Worm (Caenorhabditis elegans) whole organism, L1 larva: Measurements from ENCODE around the gene C09B9.4.

Experiments used
- C16A3.4 ChIP-seq: fragments of 150-350 bp; optimal IDR thresholded peaks from 2 replicates; lab custom pipeline; 2014; ENCODE audit warnings: missing biosample characterization, missing genetic modification characterization
- C34B4.2 ChIP-seq: sonication (generic microtip); optimal IDR thresholded peaks from 2 replicates; lab custom pipeline; 2017; ENCODE audit warnings: mild to moderate bottlenecking, missing genetic modification characterization, missing compliant biosample characterization
- F16B12.6 ChIP-seq: fragments of 150-350 bp; optimal IDR thresholded peaks from 2 replicates; lab custom pipeline; 2014; ENCODE audit warnings: missing biosample characterization, missing genetic modification characterization
- aha-1 ChIP-seq: fragments of 150-350 bp; optimal IDR thresholded peaks from 2 replicates; lab custom pipeline; 2014; ENCODE audit warnings: missing biosample characterization, missing genetic modification characterization
- ama-1 ChIP-seq: fragments of 150-350 bp; optimal IDR thresholded peaks from 2 replicates; lab custom pipeline; 2014
- blmp-1 ChIP-seq: fragments of 150-350 bp; optimal IDR thresholded peaks from 2 replicates; lab custom pipeline; 2014; ENCODE audit warnings: missing biosample characterization, missing genetic modification characterization
- ceh-63 ChIP-seq: fragments of 200-800 bp; sonication (Bioruptor generic); optimal IDR thresholded peaks from 2 replicates; lab custom pipeline; 2018; ENCODE audit warnings: mild to moderate bottlenecking, missing genetic modification characterization, missing compliant biosample characterization
- ceh-8 ChIP-seq: fragments of 200-800 bp; sonication (Bioruptor generic); optimal IDR thresholded peaks from 2 replicates; lab custom pipeline; 2018; ENCODE audit warnings: mild to moderate bottlenecking, missing genetic modification characterization, moderate library complexity, missing compliant biosample characterization
- ceh-82 ChIP-seq, 3 experiments: fragments of 150-350 bp in 1 of 3; sonication (generic microtip) in 2 of 3; optimal IDR thresholded peaks; 2 replicates each; lab custom pipeline; 2014 to 2017; ENCODE audit warnings: missing biosample characterization in 3 of 3, missing genetic modification characterization in 3 of 3
- ceh-90 ChIP-seq: sonication (generic microtip); optimal IDR thresholded peaks from 2 replicates; lab custom pipeline; 2016; ENCODE audit warnings: missing genetic modification characterization, missing compliant biosample characterization
- elt-3 ChIP-seq, 6 experiments: fragments of 150-350 bp in 1 of 6; sonication (generic microtip); optimal IDR thresholded peaks; 2 replicates each; lab custom pipeline; 2017 to 2018; ENCODE audit warnings: missing biosample characterization in 6 of 6, missing genetic modification characterization in 6 of 6, inconsistent platforms in 1 of 6
- fkh-4 ChIP-seq: sonication (generic microtip); optimal IDR thresholded peaks from 2 replicates; lab custom pipeline; 2016; ENCODE audit warnings: missing compliant biosample characterization, missing genetic modification characterization, borderline replicate concordance
- fkh-8 ChIP-seq: sonication (generic microtip); optimal IDR thresholded peaks from 2 replicates; lab custom pipeline; 2016; ENCODE audit warnings: mild to moderate bottlenecking, missing genetic modification characterization, missing compliant biosample characterization
- hpl-2 ChIP-seq: fragments of 150-350 bp; optimal IDR thresholded peaks from 2 replicates; lab custom pipeline; 2014; ENCODE audit warnings: missing biosample characterization, missing genetic modification reagents, missing genetic modification characterization
- isw-1 ChIP-seq: fragments of 200-800 bp; sonication (Bioruptor generic); IDR thresholded peaks from 2 replicates; pipeline ENCODE4 v1.3.6; 2022; ENCODE audit warnings: missing genetic modification characterization, missing compliant biosample characterization
- lin-14 ChIP-seq: fragments of 200-800 bp; sonication (Bioruptor generic); optimal IDR thresholded peaks from 2 replicates; lab custom pipeline; 2018; ENCODE audit warnings: mild to moderate bottlenecking, missing genetic modification characterization, moderate library complexity, missing compliant biosample characterization
- lin-15B ChIP-seq: fragments of 150-350 bp; sonication (generic microtip); optimal IDR thresholded peaks from 3 replicates; lab custom pipeline; 2014; ENCODE audit warnings: missing biosample characterization, missing genetic modification characterization
- lir-3 ChIP-seq: sonication (generic microtip); optimal IDR thresholded peaks from 2 replicates; lab custom pipeline; 2016; ENCODE audit warnings: mild to moderate bottlenecking, missing genetic modification characterization, moderate library complexity, missing compliant biosample characterization; ENCODE audit not compliant: poor library complexity
- nhr-11 ChIP-seq: fragments of 150-350 bp; optimal IDR thresholded peaks from 2 replicates; lab custom pipeline; 2014; ENCODE audit warnings: missing biosample characterization, missing genetic modification characterization
- nhr-237 ChIP-seq: fragments of 150-350 bp; optimal IDR thresholded peaks from 2 replicates; lab custom pipeline; 2014; ENCODE audit warnings: missing biosample characterization, missing genetic modification characterization
- nhr-76 ChIP-seq: sonication (generic microtip); optimal IDR thresholded peaks from 2 replicates; lab custom pipeline; 2017; ENCODE audit warnings: missing biosample characterization, missing genetic modification characterization
- nhr-84 ChIP-seq: sonication (generic microtip); optimal IDR thresholded peaks from 2 replicates; lab custom pipeline; 2017; ENCODE audit warnings: missing biosample characterization, missing genetic modification characterization
- nhr-90 ChIP-seq: sonication (generic microtip); optimal IDR thresholded peaks from 2 replicates; lab custom pipeline; 2016; ENCODE audit warnings: mild to moderate bottlenecking, missing genetic modification characterization, missing compliant biosample characterization; ENCODE audit not compliant: poor library complexity
- snpc-4 ChIP-seq: fragments of 150-350 bp; optimal IDR thresholded peaks from 2 replicates; lab custom pipeline; 2014; ENCODE audit warnings: missing biosample characterization, missing genetic modification characterization
- snu-23 ChIP-seq: sonication (generic microtip); optimal IDR thresholded peaks from 2 replicates; lab custom pipeline; 2016; ENCODE audit warnings: missing genetic modification characterization, missing compliant biosample characterization
- sptf-1 ChIP-seq: fragments of 150-350 bp; optimal IDR thresholded peaks from 2 replicates; lab custom pipeline; 2014; ENCODE audit warnings: missing biosample characterization, missing genetic modification characterization
- sup-37 ChIP-seq: fragments of 200-800 bp; sonication (Bioruptor generic); optimal IDR thresholded peaks from 2 replicates; lab custom pipeline; 2018; ENCODE audit warnings: mild to moderate bottlenecking, missing genetic modification characterization, missing compliant biosample characterization
- unc-30 ChIP-seq: sonication (generic microtip); optimal IDR thresholded peaks from 2 replicates; lab custom pipeline; 2017; ENCODE audit warnings: missing biosample characterization, missing genetic modification characterization
- unc-98 ChIP-seq: fragments of 200-800 bp; sonication (Bioruptor generic); IDR thresholded peaks from 2 replicates; pipeline ENCODE4 v1.3.6; 2022; ENCODE audit warnings: missing genetic modification characterization, missing compliant biosample characterization
- vab-15 ChIP-seq: sonication (generic microtip); optimal IDR thresholded peaks from 2 replicates; lab custom pipeline; 2017; ENCODE audit warnings: missing genotype, mild to moderate bottlenecking, missing genetic modification characterization, missing compliant biosample characterization
- xbp-1 ChIP-seq: sonication (generic microtip); optimal IDR thresholded peaks from 2 replicates; lab custom pipeline; 2016; ENCODE audit warnings: missing genetic modification characterization, missing compliant biosample characterization
- zag-1 ChIP-seq: fragments of 150-350 bp; optimal IDR thresholded peaks from 2 replicates; lab custom pipeline; 2014; ENCODE audit warnings: missing biosample characterization, missing genetic modification characterization
- ztf-4 ChIP-seq: fragments of 150-350 bp; optimal IDR thresholded peaks from 2 replicates; lab custom pipeline; 2014; ENCODE audit warnings: missing biosample characterization, missing genetic modification characterization

Gene C09B9.4

ce11 chrIV:5002448-5002847 is 30.7 kb downstream of the C09B9.4 start, which contains the start of gene pes-1:
Gene pes-1, plus strand, starts transcription at chrIV:5002748.
- TF ChIP-seq C34B4.2 (tag; lab: Kevin White, UChicago) (no peak), nhr-90 (tag; lab: Kevin White, UChicago) (no peak), unc-98 (GFP tag; lab: Robert Waterston, UW) (no peak), snpc-4 (tag; lab: Kevin White, UChicago) (no peak), ama-1 (lab: Kevin White, UChicago) (no peak), fkh-4 (no peak), blmp-1 (no peak), nhr-11 (tag; lab: Kevin White, UChicago) (no peak), zag-1 (tag; lab: Kevin White, UChicago) (no peak), elt-3 (tag; optimal IDR thresholded peaks at IDR 0.05; lab: Kevin White, UChicago) (no peak), ceh-8 (no peak), vab-15 (tag; lab: Kevin White, UChicago) (no peak)

ce11 chrIV:4996956-4997355 is 36.2 kb downstream of the C09B9.4 start:
- TF ChIP-seq lin-15B (tag; lab: Kevin White, UChicago): no peak
- no peak for TF ChIP-seq fkh-8 (tag; lab: Kevin White, UChicago)
- no peak for TF ChIP-seq nhr-76 (tag; lab: Kevin White, UChicago)
- TF ChIP-seq isw-1 (GFP tag; lab: Robert Waterston, UW): no peak
- no peak for TF ChIP-seq ztf-4 (tag; lab: Kevin White, UChicago)
- no peak for TF ChIP-seq lir-3 (tag; lab: Kevin White, UChicago)
- TF ChIP-seq C16A3.4 (tag; lab: Kevin White, UChicago): no peak
- no peak for TF ChIP-seq nhr-237 (tag; lab: Kevin White, UChicago)
- TF ChIP-seq snu-23 (GFP tag; lab: Kevin White, UChicago): no peak

ce11 chrIV:4995842-4996241 is 37.3 kb downstream of the C09B9.4 start, which contains the start of gene ssq-2:
Gene ssq-2, plus strand, starts transcription at chrIV:4996142.
- no peak for TF ChIP-seq fkh-8 (tag; lab: Kevin White, UChicago)
- no peak for TF ChIP-seq lin-14 (GFP tag; lab: Kevin White, UChicago)
- TF ChIP-seq F16B12.6 (tag; lab: Kevin White, UChicago): no peak
- no peak for TF ChIP-seq unc-30
- TF ChIP-seq ceh-82 (tag; optimal IDR thresholded peaks at IDR 0.05; lab: Kevin White, UChicago): no peak
- TF ChIP-seq nhr-84 (tag; lab: Kevin White, UChicago): no peak
- TF ChIP-seq C16A3.4 (tag; lab: Kevin White, UChicago): no peak
- no peak for TF ChIP-seq elt-3 (tag; optimal IDR thresholded peaks at IDR 0.05; lab: Kevin White, UChicago)
- TF ChIP-seq xbp-1: no peak
- TF ChIP-seq aha-1 (tag; lab: Kevin White, UChicago): no peak
- TF ChIP-seq nhr-76 (tag; lab: Kevin White, UChicago): no peak
- no peak for TF ChIP-seq sup-37 (GFP tag; lab: Kevin White, UChicago)
- TF ChIP-seq sptf-1 (tag; lab: Kevin White, UChicago): no peak
- TF ChIP-seq C34B4.2 (tag; lab: Kevin White, UChicago): no peak

- TF ChIP-seq ceh-8 (no peak), lin-14 (GFP tag; lab: Kevin White, UChicago) (no peak), ceh-90 (tag; lab: Kevin White, UChicago) (no peak), hpl-2 (GFP tag; lab: Kevin White, UChicago) (no peak), ceh-63 (GFP tag; lab: Kevin White, UChicago) (no peak), snu-23 (GFP tag; lab: Kevin White, UChicago) (no peak), sptf-1 (tag; lab: Kevin White, UChicago) (no peak)
Measured at ce11 chrIV:4993128-4993527, 40.0 kb downstream of the C09B9.4 start.

DNA sequence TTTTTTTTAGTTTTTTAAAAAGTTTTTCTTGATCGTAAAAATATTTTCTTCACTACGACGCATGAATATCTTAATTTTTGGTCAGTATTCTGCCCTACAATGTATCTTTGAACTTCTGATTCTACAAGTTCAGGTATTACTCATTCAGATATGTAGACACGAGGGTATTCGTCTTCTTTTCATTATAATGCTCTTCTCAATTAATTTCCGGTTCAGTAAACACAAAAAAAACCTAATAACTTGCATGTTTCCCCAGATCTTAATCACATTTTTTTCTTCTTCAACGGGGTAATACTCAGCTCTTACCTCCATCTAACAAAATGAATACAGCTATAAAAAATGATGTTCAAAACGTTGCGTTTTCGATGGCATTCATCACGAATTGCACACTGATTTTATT is 41.1 kb downstream of the C09B9.4 start, which contains the start of gene str-162:
str-162 (plus strand) TSS at position 301 of the 400 bp plus-strand sequence.
- no peak for TF ChIP-seq C34B4.2 (tag; lab: Kevin White, UChicago)
- no peak for TF ChIP-seq zag-1 (tag; lab: Kevin White, UChicago)
